Worm (Caenorhabditis elegans): ENCODE results near the gene soc-1.

DNA sequence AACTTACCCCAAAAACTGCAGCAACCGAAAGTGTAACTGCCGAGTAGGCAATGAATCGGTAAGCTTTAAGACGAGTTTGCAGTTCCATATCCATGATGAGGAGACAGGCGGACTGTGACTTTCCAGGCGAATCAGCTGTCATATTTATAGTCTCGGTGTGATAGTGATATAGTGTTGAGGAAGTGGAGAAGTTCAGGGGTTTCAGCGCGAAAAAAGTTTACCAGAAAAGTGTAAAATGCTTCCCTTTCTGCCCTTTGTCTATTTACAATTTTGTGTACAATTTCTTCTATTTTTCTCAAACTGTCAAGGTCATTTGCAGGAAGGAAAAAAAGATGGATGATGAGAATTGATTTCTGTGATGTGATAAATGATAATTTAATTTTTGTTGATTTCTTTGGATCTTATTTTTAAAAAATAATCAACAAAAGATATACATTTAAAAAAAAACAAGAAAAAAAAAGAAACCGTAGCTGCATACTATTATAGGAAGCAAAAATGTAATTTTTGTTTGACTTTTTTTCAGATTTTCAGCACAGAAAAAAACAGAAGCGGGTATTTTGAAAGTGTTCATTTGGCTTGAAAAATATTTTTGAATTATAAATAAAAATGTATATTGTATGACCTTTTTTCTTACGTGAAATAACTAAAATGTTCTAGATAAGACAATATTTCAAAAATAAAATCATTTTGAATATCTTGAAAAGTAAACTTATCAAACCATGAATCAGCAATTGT lies 11.3 kb downstream of the soc-1 start, which contains the start of the genes col-139 and F41F3.1:
- TF ChIP-seq him-1 (tag; optimal IDR thresholded peaks at IDR 0.05) (no peak), W03F9.2 (tag; optimal IDR thresholded peaks at IDR 0.05) (no peak), dao-5 (tag; optimal IDR thresholded peaks at IDR 0.05) (no peak)

Data from whole organism, L4/young adult.